Fruit fly (Drosophila melanogaster): ENCODE data around the gene ZAP3.

- no peak for TF ChIP-seq CG34367 (tag; optimal IDR thresholded peaks at IDR 0.05)
- no peak for TF ChIP-seq rn (GFP tag; IDR thresholded peaks at IDR 0.05)
- TF ChIP-seq Pif1B (GFP tag; optimal IDR thresholded peaks at IDR 0.05), result no peak
- TF ChIP-seq CG12605 (GFP tag; IDR thresholded peaks at IDR 0.05), result no peak
These were observed 38.4 kb downstream of the ZAP3 start for dm6 chrX:10043873-10044272.

Data from whole organism, pupa.